Fruit fly (Drosophila melanogaster): ENCODE data around the gene Lamtor4.

dm6 chr3L:3933599-3933998 is 36.9 kb downstream of the Lamtor4 start:
- TF ChIP-seq Dll (optimal IDR thresholded peaks at IDR 0.05) (no peak), psq (optimal IDR thresholded peaks at IDR 0.05) (no peak)
